Worm (Caenorhabditis elegans) whole organism, L2 larva: ENCODE data around the gene twk-42.

ENCODE experiments used
- R02D3.7 ChIP-seq: fragments of 150-350 bp; optimal IDR thresholded peaks from 2 replicates; lab custom pipeline; 2014; ENCODE audit warnings: missing biosample characterization, missing genetic modification characterization
- ama-1 ChIP-seq: fragments of 150-350 bp; optimal IDR thresholded peaks from 2 replicates; lab custom pipeline; 2018; ENCODE audit warnings: inconsistent platforms
- ceh-82 ChIP-seq: fragments of 150-350 bp; optimal IDR thresholded peaks from 2 replicates; lab custom pipeline; 2014; ENCODE audit warnings: missing biosample characterization, missing genetic modification characterization
- elt-1 ChIP-seq: fragments of 150-350 bp; optimal IDR thresholded peaks from 2 replicates; lab custom pipeline; 2014; ENCODE audit warnings: missing biosample characterization, missing genetic modification characterization
- elt-3 ChIP-seq: sonication (generic microtip); optimal IDR thresholded peaks from 2 replicates; lab custom pipeline; 2017; ENCODE audit warnings: missing biosample characterization, missing genetic modification characterization
- lsy-2 ChIP-seq, 2 experiments: fragments of 150-350 bp in 1 of 2; sonication (generic microtip) in 1 of 2; optimal IDR thresholded peaks; 2 replicates each; lab custom pipeline; 2014 to 2017; ENCODE audit warnings: missing biosample characterization in 2 of 2, missing genetic modification characterization in 2 of 2
- mdl-1 ChIP-seq, 2 experiments: fragments of 150-350 bp in 1 of 2; sonication (generic microtip) in 1 of 2; optimal IDR thresholded peaks; 2 replicates each; lab custom pipeline; 2017; ENCODE audit warnings: missing biosample characterization in 2 of 2, missing genetic modification characterization in 2 of 2
- nhr-237 ChIP-seq: fragments of 150-350 bp; optimal IDR thresholded peaks from 2 replicates; lab custom pipeline; 2014; ENCODE audit warnings: missing biosample characterization, missing genetic modification characterization
- nhr-77 ChIP-seq: fragments of 150-350 bp; optimal IDR thresholded peaks from 2 replicates; lab custom pipeline; 2014; ENCODE audit warnings: missing biosample characterization, missing genetic modification characterization
- unc-62 ChIP-seq: fragments of 150-350 bp; optimal IDR thresholded peaks from 2 replicates; lab custom pipeline; 2014; ENCODE audit warnings: missing biosample characterization, missing genetic modification reagents, missing genetic modification characterization
- ztf-4 ChIP-seq: fragments of 150-350 bp; optimal IDR thresholded peaks from 2 replicates; lab custom pipeline; 2014; ENCODE audit warnings: missing biosample characterization, missing genetic modification characterization

ce11 chrV:17721709-17722108 is 10.7 kb downstream of the twk-42 start:
- TF ChIP-seq lsy-2 (tag; optimal IDR thresholded peaks at IDR 0.05; lab: Kevin White, UChicago) (no peak), nhr-237 (tag; lab: Kevin White, UChicago) (no peak), unc-62 (GFP tag; lab: Kevin White, UChicago) (no peak), nhr-77 (tag; lab: Kevin White, UChicago) (no peak), elt-1 (tag; lab: Kevin White, UChicago) (no peak), mdl-1 (tag; optimal IDR thresholded peaks at IDR 0.05; lab: Kevin White, UChicago) (no peak), ceh-82 (no peak), R02D3.7 (no peak), ztf-4 (tag; lab: Kevin White, UChicago) (no peak), ama-1 (no peak), elt-3 (tag; lab: Kevin White, UChicago) (no peak)
